Fruit fly (Drosophila melanogaster) Kc167 (cell line): ENCODE measurements around the gene und.

Experiments
- Myc ChIP-seq: fragments of >200 bp; optimal IDR thresholded peaks from 2 replicates; lab custom pipeline; 2017; ENCODE audit warnings: missing external identifiers
- Sin3A ChIP-seq: fragments of >200 bp; optimal IDR thresholded peaks from 2 replicates; lab custom pipeline; 2018; ENCODE audit warnings: missing external identifiers
- h ChIP-seq: fragments of >200 bp; optimal IDR thresholded peaks from 3 replicates; lab custom pipeline; 2018; ENCODE audit warnings: missing external identifiers
- psq ChIP-seq: fragments of >200 bp; optimal IDR thresholded peaks from 2 replicates; lab custom pipeline; 2017; ENCODE audit warnings: missing external identifiers
- ttk ChIP-seq: sonication (Bioruptor generic); optimal IDR thresholded peaks from 2 replicates; lab custom pipeline; 2017; ENCODE audit warnings: missing external identifiers

dm6 chr2L:9782176-9782581 lies 19.0 kb downstream of the und start, which contains the start of gene IP3K1:
- TF ChIP-seq ttk (lab: Kevin White, UChicago) (no peak), h (lab: Kevin White, UChicago) (no peak), Myc (lab: Kevin White, UChicago) (no peak), psq (lab: Kevin White, UChicago) (no peak), Sin3A (no peak)
